Worm (Caenorhabditis elegans): ENCODE measurements around the gene nhr-40.

The nhr-40 gene

DNA sequence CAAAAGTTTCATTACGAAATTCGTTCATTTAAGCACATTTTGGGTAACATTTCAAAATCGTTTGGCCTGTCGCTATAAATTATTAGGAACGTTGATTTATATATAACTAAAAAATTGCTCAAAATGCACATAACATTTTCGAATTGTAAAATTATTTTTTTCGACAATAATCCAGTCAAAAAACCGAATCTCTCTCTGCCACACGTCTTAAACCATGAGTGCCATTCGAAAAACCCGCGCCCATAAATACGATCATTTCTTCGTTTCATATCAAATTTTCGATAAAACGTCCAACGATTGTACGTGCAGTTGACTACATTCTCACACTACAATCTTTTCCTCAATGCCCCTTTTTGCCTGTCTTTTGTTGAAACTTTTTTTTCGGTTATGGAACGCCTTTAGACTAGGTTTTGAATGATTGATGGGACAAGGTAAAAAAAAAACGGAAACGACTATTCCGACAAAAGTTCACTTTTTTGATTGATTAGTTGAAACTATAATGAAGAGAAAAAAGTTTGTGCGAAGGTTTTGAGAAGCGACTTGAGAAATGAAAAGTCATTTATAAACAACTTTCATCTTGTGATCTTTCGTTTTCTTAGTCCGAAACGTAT, 1.0 kb upstream of the nhr-40 start:
- TF ChIP-seq dmd-6 (GFP tag; IDR thresholded peaks at IDR 0.05) = peak; percentile 69
- peak; percentile 15 for TF ChIP-seq mep-1 (tag; optimal IDR thresholded peaks at IDR 0.05)
- peak in 1 of 2 experiments; percentile 49 for TF ChIP-seq daf-16 (GFP tag; optimal IDR thresholded peaks at IDR 0.05)
- TF ChIP-seq daf-16 (tag; optimal IDR thresholded peaks at IDR 0.05) = peak; percentile 27
- peak; percentile 10 for TF ChIP-seq hlh-30 (tag; optimal IDR thresholded peaks at IDR 0.05; ENCODE audit: insufficient read depth)
- peak; percentile 86 for TF ChIP-seq tra-1 (GFP tag; IDR thresholded peaks at IDR 0.05)
- TF ChIP-seq sdz-12 (GFP tag; optimal IDR thresholded peaks at IDR 0.05) = no peak
- peak; percentile 55 for TF ChIP-seq cey-2 (tag; optimal IDR thresholded peaks at IDR 0.05; ENCODE audit: borderline replicate concordance, insufficient read depth)
- TF ChIP-seq nhr-25 (tag; optimal IDR thresholded peaks at IDR 0.05; ENCODE audit: borderline replicate concordance, insufficient read depth) = peak; percentile 23
- TF ChIP-seq php-3 (GFP tag; IDR thresholded peaks at IDR 0.05) = no peak
- TF ChIP-seq ama-1 (optimal IDR thresholded peaks at IDR 0.05) = peak; percentile 10
- TF ChIP-seq aha-1 (tag) = peak; percentile 95
- TF ChIP-seq spr-3 (GFP tag; optimal IDR thresholded peaks at IDR 0.05) = no peak
- peak; percentile 94 for TF ChIP-seq ceh-20 (GFP tag; IDR thresholded peaks at IDR 0.05)
- no peak for TF ChIP-seq unc-62 (GFP tag; optimal IDR thresholded peaks at IDR 0.05 in 1 of 2)
- TF ChIP-seq unc-62 (tag; optimal IDR thresholded peaks at IDR 0.05) = no peak
- TF ChIP-seq hif-1 (tag; optimal IDR thresholded peaks at IDR 0.05) = peak; percentile 0 to 92
- peak in 1 of 2 experiments; percentile 9 for TF ChIP-seq mdl-1 (tag; optimal IDR thresholded peaks at IDR 0.05)
- no peak for TF ChIP-seq daf-19 (GFP tag; conservative IDR thresholded peaks at IDR 0.05)
- TF ChIP-seq nhr-28 (tag; optimal IDR thresholded peaks at IDR 0.05) = peak; percentile 98
- peak; percentile 1 for TF ChIP-seq dve-1 (tag; optimal IDR thresholded peaks at IDR 0.05; ENCODE audit: insufficient read depth)
- TF ChIP-seq hlh-11 (tag; optimal IDR thresholded peaks at IDR 0.05) = peak; percentile 44
- no peak for TF ChIP-seq tag-97 (GFP tag; IDR thresholded peaks at IDR 0.05)

DNA sequence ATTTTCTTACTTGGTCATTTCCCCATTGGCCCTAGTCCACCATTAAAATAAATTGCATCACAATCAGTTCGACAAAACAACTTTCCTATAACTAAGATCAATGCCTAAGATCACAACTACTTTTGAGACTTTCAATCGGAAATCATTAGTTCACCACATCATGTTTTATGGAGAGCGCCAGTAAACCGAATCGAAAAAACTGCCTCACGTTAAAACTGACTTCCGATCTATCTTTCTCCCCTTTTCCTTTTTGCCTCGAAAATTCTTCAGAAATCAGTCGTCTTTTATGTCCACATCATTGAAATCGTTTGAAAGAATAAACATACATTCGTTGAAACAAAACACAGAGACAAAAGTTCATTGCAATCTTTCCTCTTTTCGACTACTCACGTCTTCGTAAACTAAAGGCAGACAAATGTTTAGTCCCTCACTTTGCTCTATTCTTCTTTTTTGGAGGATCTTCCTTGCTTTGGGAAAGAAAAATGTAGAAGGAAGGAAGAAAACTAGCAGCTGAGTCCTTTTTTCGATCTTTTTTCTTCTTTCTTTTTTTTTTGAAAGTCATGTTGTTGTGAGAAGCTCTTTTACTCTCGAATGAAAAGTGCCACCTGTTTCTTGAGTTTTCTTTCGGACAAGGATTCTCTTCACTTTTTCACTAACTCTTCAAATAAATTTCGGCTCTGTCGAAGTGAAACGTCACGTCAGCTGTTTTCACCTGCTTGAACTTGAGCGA, 1.4 kb downstream of the nhr-40 start:
- TF ChIP-seq daf-16 (GFP tag; optimal IDR thresholded peaks at IDR 0.05) (peak in 1 of 2 experiments; percentile 43), daf-16 (tag; optimal IDR thresholded peaks at IDR 0.05) (no peak), hlh-30 (tag; optimal IDR thresholded peaks at IDR 0.05; ENCODE audit: insufficient read depth) (peak; percentile 39), nhr-11 (tag; optimal IDR thresholded peaks at IDR 0.05) (peak; percentile 31), ceh-20 (GFP tag; IDR thresholded peaks at IDR 0.05) (peak; percentile 71), hlh-11 (tag; optimal IDR thresholded peaks at IDR 0.05) (peak; percentile 63), fkh-10 (GFP tag; optimal IDR thresholded peaks at IDR 0.05) (peak; percentile 14), lsy-2 (tag; optimal IDR thresholded peaks at IDR 0.05) (peak in 1 of 2 experiments; percentile 43), hif-1 (tag; optimal IDR thresholded peaks at IDR 0.05) (peak in 1 of 2 experiments; percentile 7), lin-39 (tag; optimal IDR thresholded peaks at IDR 0.05) (no peak), T26A8.4 (GFP tag; IDR thresholded peaks at IDR 0.05) (no peak)

DNA sequence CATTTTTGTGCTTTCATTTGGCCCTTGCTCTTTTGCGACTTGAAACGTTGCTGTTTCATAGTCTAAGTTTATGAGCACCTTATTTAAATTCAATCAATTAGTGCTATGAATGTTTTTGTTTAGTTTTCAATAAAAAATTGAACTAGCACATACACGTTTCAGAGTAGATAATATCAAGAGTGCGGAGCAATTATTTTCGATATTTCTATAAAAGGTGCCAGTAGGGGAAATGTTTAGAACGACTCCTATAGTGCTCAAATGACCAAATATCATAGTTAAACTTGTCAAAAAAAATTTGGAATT, 1.9 kb downstream of the nhr-40 start:
- TF ChIP-seq fkh-10 (GFP tag; optimal IDR thresholded peaks at IDR 0.05) (no peak), nhr-111 (GFP tag; optimal IDR thresholded peaks at IDR 0.05) (no peak), hlh-30 (tag; optimal IDR thresholded peaks at IDR 0.05; ENCODE audit: insufficient read depth) (no peak), cey-2 (tag; optimal IDR thresholded peaks at IDR 0.05; ENCODE audit: borderline replicate concordance, insufficient read depth) (no peak), daf-19 (GFP tag; conservative IDR thresholded peaks at IDR 0.05) (no peak), zfp-3 (GFP tag; conservative IDR thresholded peaks at IDR 0.05) (no peak), tra-1 (GFP tag; IDR thresholded peaks at IDR 0.05) (no peak), unc-130 (GFP tag; optimal IDR thresholded peaks at IDR 0.05) (no peak), saeg-2 (GFP tag; IDR thresholded peaks at IDR 0.05) (no peak), ZK337.2 (GFP tag; IDR thresholded peaks at IDR 0.05) (no peak), duxl-1 (tag; optimal IDR thresholded peaks at IDR 0.05; ENCODE audit: poor library complexity) (no peak), sdz-12 (GFP tag; optimal IDR thresholded peaks at IDR 0.05) (no peak)
